Worm (Caenorhabditis elegans) whole organism, L1 larva: ENCODE results near the gene hrg-7.

Experiments used
- C16A3.4 ChIP-seq: fragments of 150-350 bp; optimal IDR thresholded peaks from 2 replicates; lab custom pipeline; 2014; ENCODE audit warnings: missing biosample characterization, missing genetic modification characterization
- C34B4.2 ChIP-seq: sonication (generic microtip); optimal IDR thresholded peaks from 2 replicates; lab custom pipeline; 2017; ENCODE audit warnings: mild to moderate bottlenecking, missing genetic modification characterization, missing compliant biosample characterization
- aha-1 ChIP-seq: fragments of 150-350 bp; optimal IDR thresholded peaks from 2 replicates; lab custom pipeline; 2014; ENCODE audit warnings: missing biosample characterization, missing genetic modification characterization
- alr-1 ChIP-seq: fragments of 200-800 bp; sonication (Bioruptor generic); optimal IDR thresholded peaks from 2 replicates; lab custom pipeline; 2018; ENCODE audit warnings: borderline replicate concordance, mild to moderate bottlenecking, missing genetic modification characterization, missing compliant biosample characterization
- aly-2 ChIP-seq: fragments of 150-350 bp; optimal IDR thresholded peaks from 2 replicates; lab custom pipeline; 2014; ENCODE audit warnings: missing biosample characterization, missing genetic modification characterization
- ama-1 ChIP-seq: fragments of 150-350 bp; optimal IDR thresholded peaks from 2 replicates; lab custom pipeline; 2014
- ceh-82 ChIP-seq, 3 experiments: fragments of 150-350 bp in 1 of 3; sonication (generic microtip) in 2 of 3; optimal IDR thresholded peaks; 2 replicates each; lab custom pipeline; 2014 to 2017; ENCODE audit warnings: missing biosample characterization in 3 of 3, missing genetic modification characterization in 3 of 3
- dsc-1 ChIP-seq: sonication (generic microtip); optimal IDR thresholded peaks from 2 replicates; lab custom pipeline; 2016; ENCODE audit warnings: mild to moderate bottlenecking, missing genetic modification characterization, missing compliant biosample characterization
- efl-1 ChIP-seq, 4 experiments: fragments of 150-350 bp; optimal IDR thresholded peaks in 3 of 4; peaks in 1 of 4; 1 replicate in 1 of 4; 2 replicates in 3 of 4; lab custom pipeline; 2014; ENCODE audit warnings: missing biosample characterization in 2 of 4, missing genetic modification characterization in 2 of 4, missing genetic modification reagents in 2 of 4
- elt-2 ChIP-seq: sonication (generic microtip); optimal IDR thresholded peaks from 2 replicates; lab custom pipeline; 2016; ENCODE audit warnings: missing genetic modification characterization, mild to moderate bottlenecking, inconsistent platforms, missing compliant biosample characterization, missing genetic modification reagents
- elt-3 ChIP-seq, 6 experiments: fragments of 150-350 bp in 1 of 6; sonication (generic microtip); optimal IDR thresholded peaks; 2 replicates each; lab custom pipeline; 2017 to 2018; ENCODE audit warnings: missing biosample characterization in 6 of 6, missing genetic modification characterization in 6 of 6, inconsistent platforms in 1 of 6
- fkh-4 ChIP-seq: sonication (generic microtip); optimal IDR thresholded peaks from 2 replicates; lab custom pipeline; 2016; ENCODE audit warnings: missing compliant biosample characterization, missing genetic modification characterization, borderline replicate concordance
- fkh-8 ChIP-seq: sonication (generic microtip); optimal IDR thresholded peaks from 2 replicates; lab custom pipeline; 2016; ENCODE audit warnings: mild to moderate bottlenecking, missing genetic modification characterization, missing compliant biosample characterization
- fos-1 ChIP-seq: fragments of 150-350 bp; optimal IDR thresholded peaks from 2 replicates; lab custom pipeline; 2014; ENCODE audit warnings: missing biosample characterization, missing genetic modification characterization
- irx-1 ChIP-seq: sonication (generic microtip); optimal IDR thresholded peaks from 2 replicates; lab custom pipeline; 2016; ENCODE audit warnings: missing genetic modification characterization, missing compliant biosample characterization
- isw-1 ChIP-seq: fragments of 200-800 bp; sonication (Bioruptor generic); IDR thresholded peaks from 2 replicates; pipeline ENCODE4 v1.3.6; 2022; ENCODE audit warnings: missing genetic modification characterization, missing compliant biosample characterization
- jun-1 ChIP-seq: fragments of 150-350 bp; optimal IDR thresholded peaks from 2 replicates; lab custom pipeline; 2014; ENCODE audit warnings: missing biosample characterization, missing genetic modification reagents, missing genetic modification characterization
- lin-14 ChIP-seq: fragments of 200-800 bp; sonication (Bioruptor generic); optimal IDR thresholded peaks from 2 replicates; lab custom pipeline; 2018; ENCODE audit warnings: mild to moderate bottlenecking, missing genetic modification characterization, moderate library complexity, missing compliant biosample characterization
- lin-15B ChIP-seq: fragments of 150-350 bp; sonication (generic microtip); optimal IDR thresholded peaks from 3 replicates; lab custom pipeline; 2014; ENCODE audit warnings: missing biosample characterization, missing genetic modification characterization
- lin-39 ChIP-seq: fragments of 150-350 bp; optimal IDR thresholded peaks from 2 replicates; lab custom pipeline; 2014; ENCODE audit warnings: missing biosample characterization, missing genetic modification reagents, missing genetic modification characterization
- lir-3 ChIP-seq: sonication (generic microtip); optimal IDR thresholded peaks from 2 replicates; lab custom pipeline; 2016; ENCODE audit warnings: mild to moderate bottlenecking, missing genetic modification characterization, moderate library complexity, missing compliant biosample characterization; ENCODE audit not compliant: poor library complexity
- lsy-2 ChIP-seq, 2 experiments: fragments of 150-350 bp; optimal IDR thresholded peaks; 2 replicates each; lab custom pipeline; 2014; ENCODE audit warnings: missing biosample characterization in 2 of 2, missing genetic modification characterization in 2 of 2
- mep-1 ChIP-seq: fragments of 150-350 bp; optimal IDR thresholded peaks from 2 replicates; lab custom pipeline; 2014; ENCODE audit warnings: missing biosample characterization, missing genetic modification characterization
- nhr-19 ChIP-seq: fragments of 200-800 bp; sonication (Bioruptor generic); conservative IDR thresholded peaks from 2 replicates; pipeline ENCODE4 v1.3.6; 2022; ENCODE audit warnings: missing genetic modification characterization, missing compliant biosample characterization
- nhr-20 ChIP-seq: sonication (generic microtip); optimal IDR thresholded peaks from 2 replicates; lab custom pipeline; 2016; ENCODE audit warnings: mild to moderate bottlenecking, missing genetic modification characterization, missing compliant biosample characterization
- nhr-237 ChIP-seq: fragments of 150-350 bp; optimal IDR thresholded peaks from 2 replicates; lab custom pipeline; 2014; ENCODE audit warnings: missing biosample characterization, missing genetic modification characterization
- nhr-28 ChIP-seq: fragments of 150-350 bp; optimal IDR thresholded peaks from 2 replicates; lab custom pipeline; 2014; ENCODE audit warnings: missing biosample characterization, missing genetic modification characterization
- nhr-71 ChIP-seq: sonication (generic microtip); optimal IDR thresholded peaks from 2 replicates; lab custom pipeline; 2016; ENCODE audit warnings: mild to moderate bottlenecking, missing genetic modification characterization, moderate library complexity, missing compliant biosample characterization
- nhr-77 ChIP-seq: fragments of 150-350 bp; optimal IDR thresholded peaks from 2 replicates; lab custom pipeline; 2014; ENCODE audit warnings: missing biosample characterization, missing genetic modification characterization
- nhr-84 ChIP-seq: sonication (generic microtip); optimal IDR thresholded peaks from 2 replicates; lab custom pipeline; 2017; ENCODE audit warnings: missing biosample characterization, missing genetic modification characterization
- nhr-85 ChIP-seq: sonication (generic microtip); peaks from one replicate; lab custom pipeline; 2016; ENCODE audit warnings: missing genetic modification characterization, inconsistent platforms, missing compliant biosample characterization
- nhr-90 ChIP-seq: sonication (generic microtip); optimal IDR thresholded peaks from 2 replicates; lab custom pipeline; 2016; ENCODE audit warnings: mild to moderate bottlenecking, missing genetic modification characterization, missing compliant biosample characterization; ENCODE audit not compliant: poor library complexity
- pax-3 ChIP-seq: fragments of 200-800 bp; sonication (Bioruptor generic); optimal IDR thresholded peaks from 2 replicates; lab custom pipeline; 2018; ENCODE audit warnings: mild to moderate bottlenecking, missing genetic modification characterization, moderate library complexity, missing compliant biosample characterization
- pqm-1 ChIP-seq: sonication (generic microtip); optimal IDR thresholded peaks from 3 replicates; lab custom pipeline; 2017; ENCODE audit warnings: missing biosample characterization, missing genetic modification characterization
- snpc-4 ChIP-seq: fragments of 150-350 bp; optimal IDR thresholded peaks from 2 replicates; lab custom pipeline; 2014; ENCODE audit warnings: missing biosample characterization, missing genetic modification characterization
- snu-23 ChIP-seq: sonication (generic microtip); optimal IDR thresholded peaks from 2 replicates; lab custom pipeline; 2016; ENCODE audit warnings: missing genetic modification characterization, missing compliant biosample characterization
- sox-4 ChIP-seq: sonication (generic microtip); optimal IDR thresholded peaks from 2 replicates; lab custom pipeline; 2016; ENCODE audit warnings: missing genetic modification characterization, missing compliant biosample characterization
- tbx-2 ChIP-seq: sonication (generic microtip); optimal IDR thresholded peaks from 2 replicates; lab custom pipeline; 2016; ENCODE audit warnings: missing genetic modification characterization, missing compliant biosample characterization
- tlp-1 ChIP-seq: fragments of 150-350 bp; optimal IDR thresholded peaks from 2 replicates; lab custom pipeline; 2014; ENCODE audit warnings: missing biosample characterization, missing genetic modification characterization
- unc-30 ChIP-seq: sonication (generic microtip); optimal IDR thresholded peaks from 2 replicates; lab custom pipeline; 2017; ENCODE audit warnings: missing biosample characterization, missing genetic modification characterization
- unc-62 ChIP-seq: fragments of 150-350 bp; optimal IDR thresholded peaks from 2 replicates; lab custom pipeline; 2014; ENCODE audit warnings: missing biosample characterization, missing genetic modification reagents, missing genetic modification characterization
- unc-86 ChIP-seq: sonication (generic microtip); optimal IDR thresholded peaks from 2 replicates; lab custom pipeline; 2016; ENCODE audit warnings: missing genetic modification characterization, missing compliant biosample characterization
- unc-98 ChIP-seq: fragments of 200-800 bp; sonication (Bioruptor generic); IDR thresholded peaks from 2 replicates; pipeline ENCODE4 v1.3.6; 2022; ENCODE audit warnings: missing genetic modification characterization, missing compliant biosample characterization
- zag-1 ChIP-seq: fragments of 150-350 bp; optimal IDR thresholded peaks from 2 replicates; lab custom pipeline; 2014; ENCODE audit warnings: missing biosample characterization, missing genetic modification characterization
- ztf-11 ChIP-seq, 2 experiments: sonication (generic microtip); optimal IDR thresholded peaks; 2 replicates each; lab custom pipeline; 2016 to 2017; ENCODE audit warnings: missing genetic modification characterization in 2 of 2, missing biosample characterization in 1 of 2, missing compliant biosample characterization in 1 of 2

The hrg-7 gene

ce11 chrV:12741684-12742083, at the start of gene hrg-7:
Gene hrg-7 (plus strand): TSS chrV:12742041.
- TF ChIP-seq elt-2 (tag; lab: Kevin White, UChicago), result peak; percentile 90
- TF ChIP-seq nhr-71 (tag; lab: Kevin White, UChicago), result peak; percentile 19
- no peak for TF ChIP-seq unc-30 (tag; lab: Kevin White, UChicago)
- no peak for TF ChIP-seq sox-4
- no peak for TF ChIP-seq pqm-1 (tag; lab: Kevin White, UChicago)
- peak; percentile 12 for TF ChIP-seq nhr-90 (tag; lab: Kevin White, UChicago)

- no peak for TF ChIP-seq snpc-4 (tag; lab: Kevin White, UChicago)
Measured at ce11 chrV:12695155-12695554, 46.7 kb upstream of the hrg-7 start, which contains the start of gene parn-1. Gene parn-1 (minus strand): TSS chrV:12695255.

ce11 chrV:12695968-12696367, 45.9 kb upstream of the hrg-7 start, which contains the start of gene K10C8.4:
Gene K10C8.4 (plus strand): TSS chrV:12696268.
- no peak for TF ChIP-seq pax-3 (tag; lab: Kevin White, UChicago)
- TF ChIP-seq tbx-2 (tag; lab: Kevin White, UChicago), result no peak
- TF ChIP-seq C34B4.2 (tag; lab: Kevin White, UChicago), result no peak
- TF ChIP-seq lin-14 (GFP tag; lab: Kevin White, UChicago), result no peak
- TF ChIP-seq elt-2 (tag; lab: Kevin White, UChicago), result no peak
- no peak for TF ChIP-seq nhr-77 (tag; lab: Kevin White, UChicago)
- no peak for TF ChIP-seq aha-1
- no peak for TF ChIP-seq lin-15B (tag; lab: Kevin White, UChicago)
- no peak for TF ChIP-seq snu-23 (GFP tag; lab: Kevin White, UChicago)
- TF ChIP-seq efl-1 (optimal IDR thresholded peaks at IDR 0.05; lab: Kevin White, UChicago), result no peak
- TF ChIP-seq efl-1 (GFP tag; optimal IDR thresholded peaks at IDR 0.05 in 1 of 2; lab: Kevin White, UChicago), result no peak
- no peak for TF ChIP-seq C16A3.4 (tag; lab: Kevin White, UChicago)
- TF ChIP-seq jun-1 (tag; lab: Kevin White, UChicago), result no peak
- no peak for TF ChIP-seq unc-86 (tag; lab: Kevin White, UChicago)
- TF ChIP-seq nhr-20 (tag; lab: Kevin White, UChicago), result no peak
- TF ChIP-seq lsy-2 (tag; optimal IDR thresholded peaks at IDR 0.05; lab: Kevin White, UChicago), result no peak
- TF ChIP-seq unc-98 (GFP tag; lab: Robert Waterston, UW), result no peak

- TF ChIP-seq mep-1 (tag; lab: Kevin White, UChicago) (no peak), nhr-19 (GFP tag; lab: Robert Waterston, UW) (no peak), nhr-85 (tag; lab: Kevin White, UChicago) (no peak), fkh-4 (no peak), ama-1 (lab: Kevin White, UChicago) (no peak), tlp-1 (tag; lab: Kevin White, UChicago) (no peak), nhr-28 (tag; lab: Kevin White, UChicago) (no peak), ceh-82 (tag; optimal IDR thresholded peaks at IDR 0.05; lab: Kevin White, UChicago) (no peak), nhr-237 (tag; lab: Kevin White, UChicago) (no peak), unc-98 (GFP tag; lab: Robert Waterston, UW) (no peak), lin-14 (GFP tag; lab: Kevin White, UChicago) (no peak), aha-1 (no peak), C16A3.4 (tag; lab: Kevin White, UChicago) (no peak)
Measured at ce11 chrV:12696790-12697189, 45.1 kb upstream of the hrg-7 start.

ce11 chrV:12697364-12697901, 44.4 kb upstream of the hrg-7 start, which contains the start of gene istr-1:
Gene istr-1 (plus strand): TSS chrV:12697858.
- no peak for TF ChIP-seq fkh-8 (tag; lab: Kevin White, UChicago)
- peak; percentile 49 for TF ChIP-seq fos-1 (tag; lab: Kevin White, UChicago)
- TF ChIP-seq tbx-2 (tag; lab: Kevin White, UChicago), result no peak
- no peak for TF ChIP-seq ztf-11 (tag; optimal IDR thresholded peaks at IDR 0.05; lab: Kevin White, UChicago)
- TF ChIP-seq nhr-84 (tag; lab: Kevin White, UChicago), result no peak
- no peak for TF ChIP-seq alr-1 (tag; lab: Kevin White, UChicago)
- TF ChIP-seq elt-3 (tag; optimal IDR thresholded peaks at IDR 0.05; lab: Kevin White, UChicago), result no peak
- no peak for TF ChIP-seq aly-2 (tag; lab: Kevin White, UChicago)
- TF ChIP-seq lin-39 (tag; lab: Kevin White, UChicago), result no peak
- TF ChIP-seq irx-1 (tag; lab: Kevin White, UChicago), result no peak
- TF ChIP-seq isw-1 (GFP tag; lab: Robert Waterston, UW), result no peak
- no peak for TF ChIP-seq sox-4
- TF ChIP-seq mep-1 (tag; lab: Kevin White, UChicago), result peak; percentile 35
- no peak for TF ChIP-seq lir-3 (tag; lab: Kevin White, UChicago)
- TF ChIP-seq unc-62 (GFP tag; lab: Kevin White, UChicago), result no peak
- no peak for TF ChIP-seq unc-30 (tag; lab: Kevin White, UChicago)
- TF ChIP-seq unc-86 (tag; lab: Kevin White, UChicago), result no peak
- TF ChIP-seq dsc-1 (tag; lab: Kevin White, UChicago), result peak; percentile 5
- no peak for TF ChIP-seq zag-1 (tag; lab: Kevin White, UChicago)
